Worm (Caenorhabditis elegans) whole organism, mixed stage, embryonic: ENCODE results near the gene chtb-1.

Source experiments
- M03D4.4 ChIP-seq: sonication (generic microtip); optimal IDR thresholded peaks from 2 replicates; lab custom pipeline; 2017; ENCODE audit warnings: mild to moderate bottlenecking, missing genetic modification characterization, missing compliant biosample characterization
- bed-3 ChIP-seq: fragments of 200-800 bp; sonication (Bioruptor generic); optimal IDR thresholded peaks from 3 replicates; lab custom pipeline; 2018; ENCODE audit warnings: mild to moderate bottlenecking, missing genetic modification characterization, moderate library complexity, missing compliant biosample characterization
- blmp-1 ChIP-seq: fragments of 150-350 bp; optimal IDR thresholded peaks from 2 replicates; lab custom pipeline; 2014; ENCODE audit warnings: missing biosample characterization, missing genetic modification characterization
- ceh-39 ChIP-seq: fragments of 150-350 bp; optimal IDR thresholded peaks from 2 replicates; lab custom pipeline; 2014; ENCODE audit warnings: missing biosample characterization, missing genetic modification characterization
- ceh-43 ChIP-seq: fragments of 200-800 bp; sonication (Bioruptor generic); optimal IDR thresholded peaks from 2 replicates; lab custom pipeline; 2018; ENCODE audit warnings: mild to moderate bottlenecking, missing genetic modification characterization, moderate library complexity, missing compliant biosample characterization
- ceh-83 ChIP-seq: fragments of 200-800 bp; sonication (Bioruptor generic); optimal IDR thresholded peaks from 2 replicates; lab custom pipeline; 2018; ENCODE audit warnings: mild to moderate bottlenecking, missing genetic modification characterization, missing compliant biosample characterization
- ces-1 ChIP-seq: fragments of 150-350 bp; optimal IDR thresholded peaks from 2 replicates; lab custom pipeline; 2014; ENCODE audit warnings: missing biosample characterization, missing genetic modification reagents, missing genetic modification characterization
- cnd-1 ChIP-seq: fragments of 200-800 bp; sonication (Bioruptor generic); optimal IDR thresholded peaks from 2 replicates; lab custom pipeline; 2018; ENCODE audit warnings: mild to moderate bottlenecking, missing genetic modification characterization, missing compliant biosample characterization
- elt-1 ChIP-seq: sonication (generic microtip); optimal IDR thresholded peaks from 2 replicates; lab custom pipeline; 2017; ENCODE audit warnings: missing genetic modification characterization, mild to moderate bottlenecking, missing compliant biosample characterization, antibody characterized with exemption, moderate library complexity, borderline replicate concordance; ENCODE audit not compliant: insufficient read depth
- elt-3 ChIP-seq: fragments of 150-350 bp; optimal IDR thresholded peaks from 2 replicates; lab custom pipeline; 2014; ENCODE audit warnings: missing biosample characterization, missing genetic modification characterization
- flh-1 ChIP-seq: fragments of 200-800 bp; sonication (Bioruptor generic); optimal IDR thresholded peaks from 2 replicates; lab custom pipeline; 2018; ENCODE audit warnings: mild to moderate bottlenecking, missing genetic modification characterization, moderate library complexity, missing compliant biosample characterization
- ham-2 ChIP-seq: fragments of 200-800 bp; sonication (Bioruptor generic); optimal IDR thresholded peaks from 2 replicates; lab custom pipeline; 2018; ENCODE audit warnings: mild to moderate bottlenecking, missing genetic modification characterization, missing compliant biosample characterization
- hlh-1 ChIP-seq: fragments of 150-350 bp; optimal IDR thresholded peaks from 2 replicates; lab custom pipeline; 2014; ENCODE audit warnings: missing biosample characterization, missing genetic modification reagents, missing genetic modification characterization
- lin-13 ChIP-seq: fragments of 150-350 bp; optimal IDR thresholded peaks from 2 replicates; lab custom pipeline; 2014; ENCODE audit warnings: missing biosample characterization, missing genetic modification characterization
- lin-32 ChIP-seq: fragments of 200-800 bp; sonication (Bioruptor generic); optimal IDR thresholded peaks from 2 replicates; lab custom pipeline; 2018; ENCODE audit warnings: mild to moderate bottlenecking, missing genetic modification characterization, missing compliant biosample characterization
- lsy-2 ChIP-seq: fragments of 150-350 bp; optimal IDR thresholded peaks from 2 replicates; lab custom pipeline; 2014; ENCODE audit warnings: missing biosample characterization, missing genetic modification characterization
- mep-1 ChIP-seq: fragments of 150-350 bp; optimal IDR thresholded peaks from 2 replicates; lab custom pipeline; 2017; ENCODE audit warnings: missing biosample characterization, missing genetic modification reagents, missing genetic modification characterization, inconsistent platforms
- mls-2 ChIP-seq: sonication (generic microtip); optimal IDR thresholded peaks from 2 replicates; lab custom pipeline; 2016; ENCODE audit warnings: mild to moderate bottlenecking, missing genetic modification characterization, moderate library complexity, missing compliant biosample characterization
- nhr-2 ChIP-seq: fragments of 150-350 bp; optimal IDR thresholded peaks from 2 replicates; lab custom pipeline; 2014; ENCODE audit warnings: missing biosample characterization, missing genetic modification characterization
- nhr-237 ChIP-seq: fragments of 150-350 bp; optimal IDR thresholded peaks from 2 replicates; lab custom pipeline; 2014; ENCODE audit warnings: missing biosample characterization, missing genetic modification characterization
- nhr-28 ChIP-seq: fragments of 150-350 bp; optimal IDR thresholded peaks from 2 replicates; lab custom pipeline; 2014; ENCODE audit warnings: missing biosample characterization, missing genetic modification characterization
- nhr-76 ChIP-seq: sonication (generic microtip); optimal IDR thresholded peaks from 2 replicates; lab custom pipeline; 2017; ENCODE audit warnings: missing biosample characterization, missing genetic modification characterization
- sem-2 ChIP-seq: fragments of 200-800 bp; sonication (Bioruptor generic); optimal IDR thresholded peaks from 2 replicates; lab custom pipeline; 2018; ENCODE audit warnings: mild to moderate bottlenecking, missing genetic modification characterization, missing compliant biosample characterization
- sptf-1 ChIP-seq: sonication (generic microtip); optimal IDR thresholded peaks from 2 replicates; lab custom pipeline; 2017; ENCODE audit warnings: mild to moderate bottlenecking, missing genetic modification characterization, moderate library complexity, missing compliant biosample characterization
- tbx-8 ChIP-seq: fragments of 200-800 bp; sonication (Bioruptor generic); optimal IDR thresholded peaks from 2 replicates; lab custom pipeline; 2018; ENCODE audit warnings: mild to moderate bottlenecking, missing genetic modification characterization, moderate library complexity, missing compliant biosample characterization
- unc-120 ChIP-seq: sonication (generic microtip); optimal IDR thresholded peaks from 2 replicates; lab custom pipeline; 2017; ENCODE audit warnings: missing genetic modification characterization, missing compliant biosample characterization; ENCODE audit not compliant: poor library complexity, severe bottlenecking
- unc-39 ChIP-seq: fragments of 150-350 bp; optimal IDR thresholded peaks from 2 replicates; lab custom pipeline; 2014; ENCODE audit warnings: missing biosample characterization, missing genetic modification characterization
- unc-62 ChIP-seq: fragments of 150-350 bp; optimal IDR thresholded peaks from 2 replicates; lab custom pipeline; 2014; ENCODE audit warnings: missing biosample characterization, missing genetic modification reagents, missing genetic modification characterization
- ztf-11 ChIP-seq: fragments of 150-350 bp; optimal IDR thresholded peaks from 2 replicates; lab custom pipeline; 2014; ENCODE audit warnings: missing biosample characterization, missing genetic modification characterization

Gene chtb-1

DNA sequence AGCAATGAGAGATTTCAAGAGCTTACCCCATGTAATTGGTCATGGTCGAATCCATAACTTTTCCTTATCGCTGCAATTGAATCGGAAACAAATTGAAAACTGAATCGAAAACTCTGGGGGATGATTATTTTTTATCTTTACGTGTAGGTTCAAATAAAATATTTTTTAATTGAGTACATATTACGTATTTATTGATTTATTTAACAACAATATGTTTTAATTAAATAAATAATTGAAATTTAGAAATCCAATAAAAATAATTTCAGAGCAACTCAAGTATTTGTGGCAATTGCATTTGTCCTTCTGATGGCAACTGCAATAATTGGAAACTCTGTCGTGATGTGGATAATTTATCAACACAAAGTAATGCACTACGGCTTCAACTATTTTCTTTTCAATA, 30.3 kb upstream of the chtb-1 start, which contains the start of gene C38C10.3:
Gene C38C10.3, minus strand, starts transcription at position 101 of the 400 bp plus-strand sequence.
- no peak for TF ChIP-seq unc-120 (tag; lab: Kevin White, UChicago)
- no peak for TF ChIP-seq ceh-83 (GFP tag; lab: Kevin White, UChicago)
- TF ChIP-seq blmp-1 (tag; lab: Kevin White, UChicago): no peak
- no peak for TF ChIP-seq ceh-43
- TF ChIP-seq nhr-76: no peak
- TF ChIP-seq nhr-237: no peak
- no peak for TF ChIP-seq hlh-1 (tag; lab: Kevin White, UChicago)
- no peak for TF ChIP-seq lsy-2 (tag; lab: Kevin White, UChicago)
- TF ChIP-seq ceh-39 (tag; lab: Kevin White, UChicago): no peak
- TF ChIP-seq M03D4.4: no peak
- TF ChIP-seq ham-2 (GFP tag; lab: Kevin White, UChicago): no peak
- TF ChIP-seq sem-2 (GFP tag; lab: Kevin White, UChicago): no peak
- no peak for TF ChIP-seq ztf-11
- no peak for TF ChIP-seq ces-1 (GFP tag; lab: Kevin White, UChicago)
- no peak for TF ChIP-seq mep-1 (tag; lab: Kevin White, UChicago)
- no peak for TF ChIP-seq elt-1 (tag; lab: Kevin White, UChicago)

DNA sequence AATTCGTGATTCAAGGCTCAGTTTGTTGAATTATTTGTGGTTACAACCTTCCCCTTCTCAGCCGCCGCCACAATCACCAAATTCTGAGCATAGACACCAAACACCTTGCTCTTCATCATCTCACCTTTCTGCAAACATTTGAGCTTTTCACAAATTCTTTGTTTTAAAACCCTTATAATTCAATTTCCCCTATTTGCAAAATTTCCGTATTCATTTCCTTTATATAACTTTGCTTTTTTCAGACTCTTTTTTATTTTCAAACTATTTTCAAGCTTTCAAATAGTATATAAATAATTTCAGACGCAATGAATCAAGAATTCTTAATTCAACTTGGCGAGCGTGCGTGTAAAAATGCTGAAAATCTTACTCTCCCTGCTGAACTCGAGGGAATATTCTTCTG, 28.2 kb upstream of the chtb-1 start, which contains the start of gene tkr-1:
Gene tkr-1, plus strand, starts transcription at position 301 of the 400 bp plus-strand sequence.
- TF ChIP-seq lsy-2 (tag; lab: Kevin White, UChicago) (no peak), ham-2 (GFP tag; lab: Kevin White, UChicago) (no peak), sptf-1 (no peak), cnd-1 (tag; lab: Kevin White, UChicago) (no peak)
- TF ChIP-seq, all 35 proteins: peak for 0

DNA sequence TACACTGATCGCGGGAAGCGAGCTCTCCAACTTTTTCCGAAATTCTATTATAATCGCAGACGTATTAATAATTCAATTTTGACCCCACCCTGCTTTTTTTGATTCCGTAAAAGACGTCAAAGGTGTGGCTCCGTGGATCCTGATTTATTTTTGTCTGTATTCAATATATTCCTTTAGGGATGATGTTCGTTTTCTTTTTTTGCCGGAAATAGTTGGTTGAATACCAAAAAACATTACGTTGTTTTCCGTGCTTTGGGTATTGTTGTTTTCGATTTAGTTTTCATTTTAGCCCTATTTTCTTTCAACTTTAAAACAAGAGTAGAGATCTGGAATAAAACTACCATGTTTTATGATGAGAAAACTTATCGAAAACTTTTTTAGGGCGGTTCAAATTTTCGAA, 21.4 kb upstream of the chtb-1 start:
- no peak for TF ChIP-seq sem-2 (GFP tag; lab: Kevin White, UChicago)
- no peak for TF ChIP-seq mls-2 (tag; lab: Kevin White, UChicago)
- TF ChIP-seq ceh-43: no peak
- no peak for TF ChIP-seq tbx-8 (GFP tag; lab: Kevin White, UChicago)
- TF ChIP-seq elt-3 (tag; lab: Kevin White, UChicago): no peak
- TF ChIP-seq lin-13: no peak
- TF ChIP-seq unc-120 (tag; lab: Kevin White, UChicago): no peak
- TF ChIP-seq lin-32 (GFP tag; lab: Kevin White, UChicago): no peak
- no peak for TF ChIP-seq ztf-11
- TF ChIP-seq ces-1 (GFP tag; lab: Kevin White, UChicago): no peak
- no peak for TF ChIP-seq blmp-1 (tag; lab: Kevin White, UChicago)
- no peak for TF ChIP-seq bed-3 (GFP tag; lab: Kevin White, UChicago)
- TF ChIP-seq ham-2 (GFP tag; lab: Kevin White, UChicago): no peak

DNA sequence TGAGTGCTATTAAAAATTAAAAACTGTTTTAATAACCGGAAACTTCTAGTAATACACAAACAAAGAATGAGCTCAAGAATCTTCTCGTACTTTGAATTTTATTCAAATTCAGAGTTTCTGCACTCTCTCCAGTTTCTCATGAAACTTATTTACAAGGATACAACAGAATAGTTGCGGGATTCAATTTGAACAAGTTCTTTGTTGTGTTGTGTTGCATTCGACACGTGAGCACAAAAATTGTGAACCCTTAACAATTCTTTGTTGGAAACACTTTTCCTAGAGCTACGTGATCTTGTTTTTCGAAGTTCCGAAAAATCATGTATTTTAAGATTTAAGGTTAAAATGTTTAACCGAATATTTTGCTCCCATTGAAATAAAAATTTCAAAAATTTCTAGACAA, 18.5 kb upstream of the chtb-1 start:
- TF ChIP-seq unc-39 (tag; lab: Kevin White, UChicago) (no peak), nhr-28 (tag; lab: Kevin White, UChicago) (no peak), ces-1 (GFP tag; lab: Kevin White, UChicago) (no peak), nhr-76 (no peak), hlh-1 (tag; lab: Kevin White, UChicago) (no peak), unc-120 (tag; lab: Kevin White, UChicago) (no peak)

DNA sequence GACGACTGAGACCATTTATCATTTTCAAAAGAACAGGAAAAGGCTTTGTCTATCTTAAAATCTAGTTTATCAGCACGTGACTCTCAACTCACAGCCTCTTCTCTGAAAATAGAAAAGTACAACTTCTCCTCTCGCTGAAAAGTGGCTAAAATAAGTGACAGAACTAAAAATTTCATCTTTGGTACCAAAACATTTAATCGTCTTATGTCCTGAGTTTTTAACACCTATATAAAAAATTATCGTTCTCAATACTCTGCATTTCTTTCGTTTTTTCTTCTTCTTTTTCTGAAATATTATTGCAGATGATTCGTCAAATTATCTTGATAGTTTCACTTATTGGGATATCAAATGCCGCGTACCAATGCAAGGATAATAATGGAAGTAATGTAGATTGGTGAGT, 11.7 kb upstream of the chtb-1 start, which contains the start of gene crn-6:
Gene crn-6, plus strand, starts transcription at position 301 of the 400 bp plus-strand sequence.
- TF ChIP-seq nhr-237 (no peak), unc-62 (GFP tag; lab: Kevin White, UChicago) (no peak), lin-32 (GFP tag; lab: Kevin White, UChicago) (no peak), lin-13 (no peak), mep-1 (tag; lab: Kevin White, UChicago) (no peak), ceh-83 (GFP tag; lab: Kevin White, UChicago) (no peak), flh-1 (no peak), cnd-1 (tag; lab: Kevin White, UChicago) (no peak), nhr-2 (no peak), unc-120 (tag; lab: Kevin White, UChicago) (no peak), sem-2 (GFP tag; lab: Kevin White, UChicago) (no peak), blmp-1 (tag; lab: Kevin White, UChicago) (no peak)
